Worm (Caenorhabditis elegans) whole organism, young adult: Measurements from ENCODE around the gene Y62H9A.16.

Source experiments
- F52B5.7 ChIP-seq: sonication (generic microtip); optimal IDR thresholded peaks from 2 replicates; lab custom pipeline; 2016; ENCODE audit warnings: mild to moderate bottlenecking, missing genetic modification characterization, missing compliant biosample characterization
- K11D2.4 ChIP-seq: fragments of 200-800 bp; sonication (Bioruptor generic); IDR thresholded peaks from 2 replicates; pipeline ENCODE4 v1.3.6; 2022; ENCODE audit warnings: missing genetic modification reagents, missing genetic modification characterization, missing compliant biosample characterization
- Y56A3A.18 ChIP-seq: fragments of 200-800 bp; sonication (Bioruptor generic); IDR thresholded peaks from 2 replicates; pipeline ENCODE4 v1.3.6; 2022; ENCODE audit warnings: missing genetic modification reagents, missing genetic modification characterization, missing compliant biosample characterization
- bed-1 ChIP-seq: fragments of 200-800 bp; sonication (Bioruptor generic); IDR thresholded peaks from 2 replicates; pipeline ENCODE4 v1.3.6; 2022; ENCODE audit warnings: missing genetic modification reagents, missing genetic modification characterization, missing compliant biosample characterization
- chd-7 ChIP-seq: sonication (generic microtip); optimal IDR thresholded peaks from 2 replicates; lab custom pipeline; 2016; ENCODE audit warnings: mild to moderate bottlenecking, missing genetic modification characterization, moderate library complexity, missing compliant biosample characterization
- mcd-1 ChIP-seq: fragments of 200-800 bp; sonication (Bioruptor generic); IDR thresholded peaks from 2 replicates; pipeline ENCODE4 v1.3.6; 2022; ENCODE audit warnings: missing genetic modification reagents, missing genetic modification characterization, missing compliant biosample characterization
- rec-8 ChIP-seq, 2 experiments: sonication (generic microtip); optimal IDR thresholded peaks; 2 replicates each; lab custom pipeline; 2016; ENCODE audit warnings: mild to moderate bottlenecking in 2 of 2, missing genetic modification characterization in 2 of 2, missing genetic modification reagents in 2 of 2, missing genotype in 2 of 2, missing biosample characterization in 1 of 2, missing compliant biosample characterization in 1 of 2, moderate library complexity in 1 of 2

The Y62H9A.16 gene

ce11 chrX:11969554-11969953 lies 51.5 kb downstream of the Y62H9A.16 start:
- TF ChIP-seq Y56A3A.18 (GFP tag; lab: Robert Waterston, UW) (no peak), K11D2.4 (GFP tag; lab: Robert Waterston, UW) (peak; percentile 29; the same call in 1 of the 2 replicates), F52B5.7 (no peak), rec-8 (tag; optimal IDR thresholded peaks at IDR 0.05; lab: Kevin White, UChicago) (no peak), bed-1 (no peak), chd-7 (tag; lab: Kevin White, UChicago) (no peak), mcd-1 (GFP tag; lab: Robert Waterston, UW) (no peak)
